Worm (Caenorhabditis elegans) whole organism, L4 larva: ENCODE measurements around the gene kdp-1.
A peak's percentile ranks its signal among the peaks of the same experiment; 100 is the strongest.

Experiments
- T20F7.1 ChIP-seq: fragments of 200-800 bp; sonication (Bioruptor generic); optimal IDR thresholded peaks from 2 replicates; lab custom pipeline; 2018; ENCODE audit warnings: mild to moderate bottlenecking, missing genetic modification characterization, missing compliant biosample characterization
- Y5F2A.4 ChIP-seq: fragments of 200-800 bp; sonication (Bioruptor generic); optimal IDR thresholded peaks from 2 replicates; lab custom pipeline; 2018; ENCODE audit warnings: mild to moderate bottlenecking, missing genetic modification characterization, missing compliant biosample characterization
- aha-1 ChIP-seq: fragments of 150-350 bp; peaks from one replicate; lab custom pipeline; 2014; ENCODE audit warnings: missing biosample characterization, missing genetic modification characterization
- ceh-82 ChIP-seq: sonication (generic microtip); optimal IDR thresholded peaks from 2 replicates; lab custom pipeline; 2017; ENCODE audit warnings: missing biosample characterization, missing genetic modification characterization
- daf-12 ChIP-seq: fragments of 150-350 bp; optimal IDR thresholded peaks from 2 replicates; lab custom pipeline; 2014; ENCODE audit warnings: missing biosample characterization, missing genetic modification reagents, missing genetic modification characterization
- daf-16 ChIP-seq, 3 experiments: sonication (generic microtip); optimal IDR thresholded peaks; 2 replicates each; lab custom pipeline; 2016 to 2017; ENCODE audit warnings: missing genetic modification characterization in 3 of 3, missing genetic modification reagents in 3 of 3, mild to moderate bottlenecking in 2 of 3, missing compliant biosample characterization in 2 of 3, missing biosample characterization in 1 of 3, moderate library complexity in 1 of 3
- daf-8 ChIP-seq: fragments of 200-800 bp; sonication (Bioruptor generic); IDR thresholded peaks from 2 replicates; pipeline ENCODE4 v1.3.6; 2022; ENCODE audit warnings: missing genetic modification characterization, missing compliant biosample characterization
- dmd-6 ChIP-seq: fragments of 200-800 bp; sonication (Bioruptor generic); IDR thresholded peaks from 2 replicates; pipeline ENCODE4 v1.3.6; 2022; ENCODE audit warnings: missing genetic modification reagents, missing genetic modification characterization, missing compliant biosample characterization
- dmd-8 ChIP-seq: fragments of 200-800 bp; sonication (Bioruptor generic); IDR thresholded peaks from 2 replicates; pipeline ENCODE4 v1.3.6; 2022; ENCODE audit warnings: missing genetic modification characterization, missing compliant biosample characterization
- dpl-1 ChIP-seq: fragments of 150-350 bp; optimal IDR thresholded peaks from 2 replicates; lab custom pipeline; 2014; ENCODE audit warnings: missing biosample characterization, missing genetic modification reagents, missing genetic modification characterization
- duxl-1 ChIP-seq: sonication (generic microtip); optimal IDR thresholded peaks from 2 replicates; lab custom pipeline; 2016; ENCODE audit warnings: mild to moderate bottlenecking, missing genetic modification characterization, moderate library complexity, missing compliant biosample characterization; ENCODE audit not compliant: poor library complexity
- dve-1 ChIP-seq: sonication (generic microtip); optimal IDR thresholded peaks from 2 replicates; lab custom pipeline; 2017; ENCODE audit warnings: antibody characterized with exemption, mild to moderate bottlenecking, missing genetic modification characterization, missing compliant biosample characterization; ENCODE audit not compliant: insufficient read depth
- egl-27 ChIP-seq: sonication (generic microtip); optimal IDR thresholded peaks from 3 replicates; lab custom pipeline; 2017; ENCODE audit warnings: missing biosample characterization, missing genetic modification reagents, missing genetic modification characterization
- hif-1 ChIP-seq, 2 experiments: sonication (generic microtip); optimal IDR thresholded peaks; 2 replicates each; lab custom pipeline; 2016 to 2017; ENCODE audit warnings: missing compliant biosample characterization in 2 of 2, missing genetic modification characterization in 2 of 2, missing genetic modification reagents in 2 of 2, missing genotype in 2 of 2, mild to moderate bottlenecking in 1 of 2
- hlh-11 ChIP-seq: fragments of 200-800 bp; sonication (Bioruptor generic); optimal IDR thresholded peaks from 2 replicates; lab custom pipeline; 2018; ENCODE audit warnings: mild to moderate bottlenecking, missing genetic modification characterization, missing compliant biosample characterization
- hlh-30 ChIP-seq: sonication (generic microtip); optimal IDR thresholded peaks from 2 replicates; lab custom pipeline; 2017; ENCODE audit warnings: antibody characterized with exemption, mild to moderate bottlenecking, missing genetic modification characterization, missing compliant biosample characterization; ENCODE audit not compliant: insufficient read depth
- lim-7 ChIP-seq: fragments of 200-800 bp; sonication (Bioruptor generic); IDR thresholded peaks from 2 replicates; pipeline ENCODE4 v1.3.6; 2022; ENCODE audit warnings: missing genetic modification characterization, missing compliant biosample characterization
- lin-39 ChIP-seq: fragments of 150-350 bp; optimal IDR thresholded peaks from 2 replicates; lab custom pipeline; 2014; ENCODE audit warnings: missing biosample characterization, missing genetic modification reagents, missing genetic modification characterization
- lir-3 ChIP-seq: sonication (generic microtip); optimal IDR thresholded peaks from 2 replicates; lab custom pipeline; 2016; ENCODE audit warnings: mild to moderate bottlenecking, missing genetic modification characterization, missing compliant biosample characterization
- lsy-2 ChIP-seq, 2 experiments: fragments of 150-350 bp in 1 of 2; sonication (generic microtip) in 1 of 2; optimal IDR thresholded peaks; 2 replicates each; lab custom pipeline; 2014 to 2017; ENCODE audit warnings: missing biosample characterization in 2 of 2, missing genetic modification characterization in 2 of 2
- mdl-1 ChIP-seq, 2 experiments: fragments of 150-350 bp in 1 of 2; sonication (generic microtip) in 1 of 2; optimal IDR thresholded peaks; 2 replicates each; lab custom pipeline; 2014 to 2017; ENCODE audit warnings: missing biosample characterization in 2 of 2, missing genetic modification characterization in 2 of 2
- mdt-29 ChIP-seq: fragments of 200-800 bp; sonication (Bioruptor generic); IDR thresholded peaks from 2 replicates; pipeline ENCODE4 v1.3.6; 2022; ENCODE audit warnings: missing genetic modification reagents, missing genetic modification characterization, missing compliant biosample characterization
- mep-1 ChIP-seq: fragments of 150-350 bp; sonication (generic microtip); optimal IDR thresholded peaks from 3 replicates; lab custom pipeline; 2014; ENCODE audit warnings: missing biosample characterization, missing genetic modification characterization
- mes-2 ChIP-seq: sonication (generic microtip); optimal IDR thresholded peaks from 2 replicates; lab custom pipeline; 2016; ENCODE audit warnings: missing genotype, mild to moderate bottlenecking, missing genetic modification characterization, missing compliant biosample characterization; ENCODE audit not compliant: poor library complexity, severe bottlenecking
- mxl-3 ChIP-seq: fragments of 200-800 bp; sonication (Bioruptor generic); optimal IDR thresholded peaks from 2 replicates; lab custom pipeline; 2018; ENCODE audit warnings: mild to moderate bottlenecking, missing genetic modification characterization, missing compliant biosample characterization
- nhr-28 ChIP-seq: fragments of 150-350 bp; optimal IDR thresholded peaks from 2 replicates; lab custom pipeline; 2014; ENCODE audit warnings: missing biosample characterization, missing genetic modification characterization
- nhr-42 ChIP-seq: fragments of 200-800 bp; sonication (Bioruptor generic); IDR thresholded peaks from 2 replicates; pipeline ENCODE4 v1.3.6; 2022; ENCODE audit warnings: missing genetic modification characterization, missing compliant biosample characterization
- nhr-48 ChIP-seq: sonication (generic microtip); optimal IDR thresholded peaks from 2 replicates; lab custom pipeline; 2016; ENCODE audit warnings: mild to moderate bottlenecking, missing genetic modification characterization, missing compliant biosample characterization
- nhr-77 ChIP-seq: fragments of 150-350 bp; optimal IDR thresholded peaks from 2 replicates; lab custom pipeline; 2014; ENCODE audit warnings: missing biosample characterization, missing genetic modification characterization
- pha-4 ChIP-seq, 2 experiments: fragments of 150-350 bp in 1 of 2; fragments of 200-800 bp in 1 of 2; sonication (Bioruptor generic) in 1 of 2; IDR thresholded peaks in 1 of 2; optimal IDR thresholded peaks in 1 of 2; 2 replicates each; pipeline versions ENCODE4 v1.3.6 to Lab custom; 2014 to 2022; ENCODE audit warnings: missing genetic modification characterization in 2 of 2, missing genetic modification reagents in 2 of 2, missing biosample characterization in 1 of 2, missing compliant biosample characterization in 1 of 2
- php-3 ChIP-seq: fragments of 200-800 bp; sonication (Bioruptor generic); IDR thresholded peaks from 2 replicates; pipeline ENCODE4 v1.3.6; 2022; ENCODE audit warnings: missing genetic modification reagents, missing genetic modification characterization, missing compliant biosample characterization
- pqm-1 ChIP-seq: sonication (generic microtip); optimal IDR thresholded peaks from 2 replicates; lab custom pipeline; 2017; ENCODE audit warnings: missing biosample characterization, missing genetic modification characterization
- saeg-2 ChIP-seq: fragments of 200-800 bp; sonication (Bioruptor generic); IDR thresholded peaks from 2 replicates; pipeline ENCODE4 v1.3.6; 2022; ENCODE audit warnings: missing genetic modification reagents, missing genetic modification characterization, missing compliant biosample characterization
- sdz-12 ChIP-seq: fragments of 200-800 bp; sonication (Bioruptor generic); optimal IDR thresholded peaks from 2 replicates; lab custom pipeline; 2018; ENCODE audit warnings: mild to moderate bottlenecking, missing genetic modification characterization, missing compliant biosample characterization
- snpc-4 ChIP-seq: fragments of 150-350 bp; optimal IDR thresholded peaks from 2 replicates; lab custom pipeline; 2014; ENCODE audit warnings: missing biosample characterization, missing genetic modification characterization
- spr-3 ChIP-seq: fragments of 200-800 bp; sonication (Bioruptor generic); optimal IDR thresholded peaks from 2 replicates; lab custom pipeline; 2018; ENCODE audit warnings: mild to moderate bottlenecking, missing genetic modification characterization, missing compliant biosample characterization
- vab-7 ChIP-seq: fragments of 200-800 bp; sonication (Bioruptor generic); IDR thresholded peaks from 2 replicates; pipeline ENCODE4 v1.3.6; 2022; ENCODE audit warnings: missing genetic modification reagents, missing genetic modification characterization, missing compliant biosample characterization
- zfp-2 ChIP-seq: sonication (generic microtip); optimal IDR thresholded peaks from 2 replicates; lab custom pipeline; 2016; ENCODE audit warnings: mild to moderate bottlenecking, missing genetic modification characterization, missing compliant biosample characterization
- zfp-3 ChIP-seq: fragments of 200-800 bp; sonication (Bioruptor generic); conservative IDR thresholded peaks from 2 replicates; pipeline ENCODE4 v1.3.6; 2022; ENCODE audit warnings: missing genetic modification reagents, missing genetic modification characterization, missing compliant biosample characterization
- ztf-7 ChIP-seq: fragments of 150-350 bp; optimal IDR thresholded peaks from 2 replicates; lab custom pipeline; 2014; ENCODE audit warnings: missing biosample characterization, missing genetic modification characterization

Gene kdp-1

ce11 chrIV:13346078-13346477, 46.1 kb downstream of the kdp-1 start (continued):
- TF ChIP-seq ztf-7 (tag; lab: Kevin White, UChicago) (no peak), lim-7 (GFP tag; lab: Robert Waterston, UW) (no peak), lin-39 (tag; lab: Kevin White, UChicago) (no peak), egl-27 (tag; lab: Kevin White, UChicago) (no peak), zfp-3 (GFP tag; lab: Robert Waterston, UW) (no peak), aha-1 (tag; lab: Kevin White, UChicago) (peak; percentile 40), nhr-42 (GFP tag; lab: Robert Waterston, UW) (no peak), T20F7.1 (no peak), php-3 (GFP tag; lab: Robert Waterston, UW) (no peak), mxl-3 (GFP tag; lab: Kevin White, UChicago) (no peak), duxl-1 (no peak), zfp-2 (no peak), hlh-30 (peak; percentile 34), mep-1 (tag; lab: Kevin White, UChicago) (no peak), daf-12 (tag; lab: Kevin White, UChicago) (no peak), snpc-4 (no peak), Y5F2A.4 (GFP tag; lab: Kevin White, UChicago) (no peak), lir-3 (no peak), dmd-8 (GFP tag; lab: Robert Waterston, UW) (no peak), pha-4 (GFP tag; IDR thresholded peaks at IDR 0.05; lab: Robert Waterston, UW) (no peak), pha-4 (tag; optimal IDR thresholded peaks at IDR 0.05; lab: Kevin White, UChicago) (peak; percentile 90), dve-1 (tag; lab: Kevin White, UChicago) (peak; percentile 72), daf-8 (GFP tag; lab: Robert Waterston, UW) (no peak), ceh-82 (no peak), sdz-12 (GFP tag; lab: Kevin White, UChicago) (no peak), dmd-6 (GFP tag; lab: Robert Waterston, UW) (peak; percentile 54), saeg-2 (GFP tag; lab: Robert Waterston, UW) (no peak)

ce11 chrIV:13347232-13347715, 47.3 kb downstream of the kdp-1 start, which contains the start of gene W02A2.9:
Gene W02A2.9, plus strand, starts transcription at chrIV:13347665.
- no peak for TF ChIP-seq nhr-42 (GFP tag; lab: Robert Waterston, UW)
- TF ChIP-seq mdl-1 (tag; optimal IDR thresholded peaks at IDR 0.05; lab: Kevin White, UChicago): peak in 1 of 2 experiments; percentile 37
- peak; percentile 96 for TF ChIP-seq pqm-1 (tag; lab: Kevin White, UChicago)
- peak; percentile 41 for TF ChIP-seq nhr-48
- peak; percentile 64 for TF ChIP-seq nhr-77
- no peak for TF ChIP-seq egl-27 (tag; lab: Kevin White, UChicago)
- TF ChIP-seq vab-7 (GFP tag; lab: Robert Waterston, UW): no peak
- peak; percentile 57 for TF ChIP-seq nhr-28 (tag; lab: Kevin White, UChicago)
- TF ChIP-seq php-3 (GFP tag; lab: Robert Waterston, UW): 0 out of 2 replicates have a peak, but pooled peaks have one; percentile 28
- TF ChIP-seq lsy-2 (tag; optimal IDR thresholded peaks at IDR 0.05; lab: Kevin White, UChicago): peak; percentile 11 to 49
- TF ChIP-seq mes-2: peak; percentile 5
- TF ChIP-seq zfp-3 (GFP tag; lab: Robert Waterston, UW): no peak
- TF ChIP-seq ztf-7 (tag; lab: Kevin White, UChicago): no peak
- no peak for TF ChIP-seq mdt-29 (GFP tag; lab: Robert Waterston, UW)
- TF ChIP-seq daf-16 (GFP tag; optimal IDR thresholded peaks at IDR 0.05; lab: Kevin White, UChicago): no peak
- peak; percentile 95 for TF ChIP-seq daf-16 (tag; optimal IDR thresholded peaks at IDR 0.05; lab: Kevin White, UChicago)
- no peak for TF ChIP-seq dpl-1 (GFP tag; lab: Kevin White, UChicago)
- peak; percentile 86 for TF ChIP-seq dmd-6 (GFP tag; lab: Robert Waterston, UW)
- peak; percentile 52 for TF ChIP-seq hlh-11 (tag; lab: Kevin White, UChicago)
- TF ChIP-seq spr-3 (GFP tag; lab: Kevin White, UChicago): no peak
- TF ChIP-seq hif-1 (tag; optimal IDR thresholded peaks at IDR 0.05; lab: Kevin White, UChicago): peak in 1 of 2 experiments; percentile 57
- peak; percentile 72 for TF ChIP-seq dve-1 (tag; lab: Kevin White, UChicago)
